In genomic region chrX:8924778-8925177, dm6 we compare ENCODE assay signal across 1 fruit fly cellular context.
TF ChIP-seq lines count a peak whose summit lies in the region.

No protein-coding gene starts in this region.

TF ChIP-seq in whole organism, embryonic, 481 proteins besides CTCF, POLR2A, EP300 and RAD21 (continued from another document and continues in another):
- TF ChIP-seq ham (GFP tag; IDR thresholded peaks at IDR 0.05; lab: Robert Waterston, UW) (no peak), yki (optimal IDR thresholded peaks at IDR 0.05; lab: Kevin White, UChicago) (no peak), CG3995 (GFP tag; optimal IDR thresholded peaks at IDR 0.05; lab: Kevin White, UChicago) (no peak), Antp (GFP tag; optimal IDR thresholded peaks at IDR 0.05; lab: Kevin White, UChicago) (peak; percentile 4), sob (GFP tag; IDR thresholded peaks at IDR 0.05; lab: Robert Waterston, UW) (0 out of 2 replicates have a peak, but pooled peaks have one; percentile 13), otp (GFP tag; IDR thresholded peaks at IDR 0.05; lab: Robert Waterston, UW) (no peak), Nf-YC (tag; optimal IDR thresholded peaks at IDR 0.05; lab: Kevin White, UChicago) (peak; percentile 76), Ets65A (GFP tag; lab: Kevin White, UChicago) (peak; percentile 84), tna (GFP tag; IDR thresholded peaks at IDR 0.05; lab: Robert Waterston, UW; ENCODE audit: partially characterized antibody) (no peak), Camta (GFP tag; optimal IDR thresholded peaks at IDR 0.05; lab: Kevin White, UChicago) (no peak), CG10147 (GFP tag; optimal IDR thresholded peaks at IDR 0.05; lab: Kevin White, UChicago) (no peak), CG8388 (GFP tag; optimal IDR thresholded peaks at IDR 0.05; lab: Kevin White, UChicago) (no peak), CG6683 (GFP tag; optimal IDR thresholded peaks at IDR 0.05; lab: Kevin White, UChicago) (no peak), Drgx (GFP tag; IDR thresholded peaks at IDR 0.05; lab: Robert Waterston, UW) (no peak), Atf6 (GFP tag; IDR thresholded peaks at IDR 0.05; lab: Robert Waterston, UW) (0 out of 2 replicates have a peak, but pooled peaks have one; percentile 16), CG30020 (tag; optimal IDR thresholded peaks at IDR 0.05; lab: Kevin White, UChicago) (no peak), Six4 (GFP tag; optimal IDR thresholded peaks at IDR 0.05; lab: Kevin White, UChicago) (no peak), lab (GFP tag; optimal IDR thresholded peaks at IDR 0.05; lab: Kevin White, UChicago) (peak; percentile 15), repo (GFP tag; optimal IDR thresholded peaks at IDR 0.05; lab: Kevin White, UChicago) (no peak), CG32767 (GFP tag; IDR thresholded peaks at IDR 0.05; lab: Robert Waterston, UW) (no peak), nmo (GFP tag; optimal IDR thresholded peaks at IDR 0.05; lab: Kevin White, UChicago) (peak; percentile 1), Hand (GFP tag; optimal IDR thresholded peaks at IDR 0.05; lab: Kevin White, UChicago) (peak; percentile 34), CG34376 (GFP tag; optimal IDR thresholded peaks at IDR 0.05; lab: Kevin White, UChicago) (no peak), CG6689 (GFP tag; IDR thresholded peaks at IDR 0.05; lab: Robert Waterston, UW) (no peak), cato (GFP tag; optimal IDR thresholded peaks at IDR 0.05; lab: Kevin White, UChicago; ENCODE audit: borderline replicate concordance) (no peak), Hmr (GFP tag; optimal IDR thresholded peaks at IDR 0.05; lab: Kevin White, UChicago) (no peak), Jarid2 (GFP tag; optimal IDR thresholded peaks at IDR 0.05; lab: Kevin White, UChicago) (peak; percentile 13), HmgD (GFP tag; optimal IDR thresholded peaks at IDR 0.05; lab: Kevin White, UChicago) (peak; percentile 23), nom (GFP tag; optimal IDR thresholded peaks at IDR 0.05; lab: Kevin White, UChicago) (no peak), CG2120 (GFP tag; optimal IDR thresholded peaks at IDR 0.05; lab: Kevin White, UChicago) (no peak), CG8478 (optimal IDR thresholded peaks at IDR 0.05; lab: Kevin White, UChicago) (peak; percentile 89), CG17802 (tag; optimal IDR thresholded peaks at IDR 0.05; lab: Kevin White, UChicago) (no peak), CG3847 (GFP tag; IDR thresholded peaks at IDR 0.05; lab: Robert Waterston, UW) (no peak), Deaf1 (tag; optimal IDR thresholded peaks at IDR 0.05; lab: Kevin White, UChicago) (peak; percentile 100), CG14014 (GFP tag; IDR thresholded peaks at IDR 0.05; lab: Robert Waterston, UW) (no peak), Dek (tag; optimal IDR thresholded peaks at IDR 0.05; lab: Kevin White, UChicago) (no peak), CG2202 (tag; optimal IDR thresholded peaks at IDR 0.05; lab: Kevin White, UChicago) (no peak), chm (GFP tag; IDR thresholded peaks at IDR 0.05; lab: Robert Waterston, UW) (no peak), CG10979 (tag; optimal IDR thresholded peaks at IDR 0.05; lab: Kevin White, UChicago) (no peak), kay (GFP tag; optimal IDR thresholded peaks at IDR 0.05; lab: Kevin White, UChicago) (no peak), CG15514 (GFP tag; optimal IDR thresholded peaks at IDR 0.05; lab: Kevin White, UChicago) (peak; percentile 23), D (optimal IDR thresholded peaks at IDR 0.05; lab: Kevin White, UChicago) (no peak), D (GFP tag; optimal IDR thresholded peaks at IDR 0.05; lab: Kevin White, UChicago) (no peak), dmrt11E (tag; optimal IDR thresholded peaks at IDR 0.05; lab: Kevin White, UChicago) (no peak), slou (GFP tag; optimal IDR thresholded peaks at IDR 0.05; lab: Kevin White, UChicago) (no peak), CG5245 (GFP tag; optimal IDR thresholded peaks at IDR 0.05; lab: Kevin White, UChicago) (no peak), CG6654 (GFP tag; optimal IDR thresholded peaks at IDR 0.05; lab: Kevin White, UChicago) (no peak), CG13123 (GFP tag; optimal IDR thresholded peaks at IDR 0.05; lab: Kevin White, UChicago) (no peak), disco-r (GFP tag; optimal IDR thresholded peaks at IDR 0.05; lab: Kevin White, UChicago) (no peak), Side (GFP tag; optimal IDR thresholded peaks at IDR 0.05; lab: Kevin White, UChicago) (no peak), Adf1 (GFP tag; IDR thresholded peaks at IDR 0.05; lab: Robert Waterston, UW) (0 out of 2 replicates have a peak, but pooled peaks have one; percentile 27), pan (optimal IDR thresholded peaks at IDR 0.05; lab: Kevin White, UChicago) (no peak), pan (GFP tag; optimal IDR thresholded peaks at IDR 0.05 in 1 of 2, IDR thresholded peaks at IDR 0.05 in 1 of 2) (no peak), aop (GFP tag; IDR thresholded peaks at IDR 0.05; lab: Robert Waterston, UW) (0 out of 2 replicates have a peak, but pooled peaks have one; percentile 28), HHEX (GFP tag; optimal IDR thresholded peaks at IDR 0.05; lab: Kevin White, UChicago) (no peak), CG8089 (GFP tag; optimal IDR thresholded peaks at IDR 0.05; lab: Kevin White, UChicago) (no peak), z (GFP tag; IDR thresholded peaks at IDR 0.05; lab: Robert Waterston, UW) (no peak), E2f2 (GFP tag; IDR thresholded peaks at IDR 0.05; lab: Robert Waterston, UW) (no peak), p53 (GFP tag; optimal IDR thresholded peaks at IDR 0.05; lab: Kevin White, UChicago) (no peak), ato (GFP tag; IDR thresholded peaks at IDR 0.05; lab: Robert Waterston, UW; ENCODE audit: partially characterized antibody) (no peak), CG7839 (tag; optimal IDR thresholded peaks at IDR 0.05; lab: Kevin White, UChicago) (no peak), Taf1 (GFP tag; IDR thresholded peaks at IDR 0.05; lab: Robert Waterston, UW) (0 out of 2 replicates have a peak, but pooled peaks have one; percentile 6), CG2889 (GFP tag; IDR thresholded peaks at IDR 0.05; lab: Robert Waterston, UW) (no peak), HLH3B (GFP tag; IDR thresholded peaks at IDR 0.05; lab: Robert Waterston, UW) (no peak), CG17186 (GFP tag; optimal IDR thresholded peaks at IDR 0.05; lab: Kevin White, UChicago) (no peak), CG11560 (tag; IDR thresholded peaks at IDR 0.05; lab: Robert Waterston, UW) (no peak), CG30431 (GFP tag; optimal IDR thresholded peaks at IDR 0.05; lab: Kevin White, UChicago) (no peak), croc (GFP tag; conservative IDR thresholded peaks at IDR 0.05; lab: Robert Waterston, UW) (no peak), sd (tag; optimal IDR thresholded peaks at IDR 0.05; lab: Kevin White, UChicago) (no peak), zfh1 (GFP tag; IDR thresholded peaks at IDR 0.05; lab: Robert Waterston, UW) (no peak), al (GFP tag; IDR thresholded peaks at IDR 0.05; lab: Robert Waterston, UW) (no peak), CG17328 (GFP tag; IDR thresholded peaks at IDR 0.05; lab: Robert Waterston, UW) (no peak), Lpt (GFP tag; optimal IDR thresholded peaks at IDR 0.05; lab: Kevin White, UChicago) (no peak), CG5180 (GFP tag; optimal IDR thresholded peaks at IDR 0.05; lab: Kevin White, UChicago) (no peak), klu (GFP tag; IDR thresholded peaks at IDR 0.05; lab: Robert Waterston, UW) (no peak), CG11398 (GFP tag; optimal IDR thresholded peaks at IDR 0.05; lab: Kevin White, UChicago) (no peak), sc (optimal IDR thresholded peaks at IDR 0.05; lab: Kevin White, UChicago) (no peak), sc (GFP tag; optimal IDR thresholded peaks at IDR 0.05; lab: Kevin White, UChicago) (no peak), Sin3A (optimal IDR thresholded peaks at IDR 0.05; lab: Kevin White, UChicago) (no peak), bigmax (GFP tag; optimal IDR thresholded peaks at IDR 0.05; lab: Kevin White, UChicago) (no peak), mld (GFP tag; IDR thresholded peaks at IDR 0.05; lab: Robert Waterston, UW; ENCODE audit: partially characterized antibody) (no peak), tll (GFP tag; optimal IDR thresholded peaks at IDR 0.05; lab: Kevin White, UChicago) (peak in 1 of 2 experiments; percentile 12), Oaz (GFP tag; IDR thresholded peaks at IDR 0.05; lab: Robert Waterston, UW) (no peak), row (GFP tag; IDR thresholded peaks at IDR 0.05; lab: Robert Waterston, UW) (no peak), kah (GFP tag; optimal IDR thresholded peaks at IDR 0.05; lab: Kevin White, UChicago) (peak; percentile 92), CG12071 (GFP tag; optimal IDR thresholded peaks at IDR 0.05; lab: Kevin White, UChicago) (no peak), Rx (GFP tag; IDR thresholded peaks at IDR 0.05; lab: Robert Waterston, UW) (no peak), CG14050 (GFP tag; IDR thresholded peaks at IDR 0.05; lab: Robert Waterston, UW) (no peak), CG32532 (GFP tag; IDR thresholded peaks at IDR 0.05; lab: Robert Waterston, UW) (no peak), scrt (GFP tag; optimal IDR thresholded peaks at IDR 0.05; lab: Kevin White, UChicago) (peak; percentile 98), YL-1 (GFP tag; optimal IDR thresholded peaks at IDR 0.05; lab: Kevin White, UChicago) (no peak), NC2α (GFP tag; optimal IDR thresholded peaks at IDR 0.05; lab: Kevin White, UChicago) (peak; percentile 14), fd96Cb (tag; optimal IDR thresholded peaks at IDR 0.05; lab: Kevin White, UChicago) (no peak), fu2 (GFP tag; optimal IDR thresholded peaks at IDR 0.05; lab: Kevin White, UChicago) (no peak), CG7928 (GFP tag; optimal IDR thresholded peaks at IDR 0.05; lab: Kevin White, UChicago) (no peak), gsb (GFP tag; IDR thresholded peaks at IDR 0.05; lab: Robert Waterston, UW) (no peak), CHES-1-like (GFP tag; optimal IDR thresholded peaks at IDR 0.05; lab: Kevin White, UChicago) (no peak), Usf (GFP tag; optimal IDR thresholded peaks at IDR 0.05; lab: Kevin White, UChicago) (no peak), Hsf (GFP tag; optimal IDR thresholded peaks at IDR 0.05; lab: Kevin White, UChicago) (no peak), Abd-B (GFP tag; optimal IDR thresholded peaks at IDR 0.05; lab: Kevin White, UChicago) (no peak), Fer2 (tag; optimal IDR thresholded peaks at IDR 0.05; lab: Kevin White, UChicago) (no peak), CG12155 (GFP tag; optimal IDR thresholded peaks at IDR 0.05; lab: Kevin White, UChicago) (peak; percentile 11), Fer1 (GFP tag; optimal IDR thresholded peaks at IDR 0.05; lab: Kevin White, UChicago) (peak; percentile 14), H2.0 (GFP tag; IDR thresholded peaks at IDR 0.05; lab: Robert Waterston, UW) (no peak), chn (GFP tag; optimal IDR thresholded peaks at IDR 0.05; lab: Kevin White, UChicago) (no peak), CG3838 (GFP tag; optimal IDR thresholded peaks at IDR 0.05; lab: Kevin White, UChicago) (no peak), CG18764 (GFP tag; optimal IDR thresholded peaks at IDR 0.05; lab: Kevin White, UChicago) (no peak), jing (GFP tag; optimal IDR thresholded peaks at IDR 0.05; lab: Kevin White, UChicago) (no peak), CG18599 (GFP tag; optimal IDR thresholded peaks at IDR 0.05; lab: Kevin White, UChicago) (no peak), chinmo (GFP tag; IDR thresholded peaks at IDR 0.05; lab: Robert Waterston, UW; ENCODE audit: partially characterized antibody) (0 out of 4 replicates have a peak, but pooled peaks have one; percentile 13), CG7745 (tag; optimal IDR thresholded peaks at IDR 0.05; lab: Kevin White, UChicago) (no peak), CG34422 (GFP tag; IDR thresholded peaks at IDR 0.05; lab: Robert Waterston, UW) (peak; percentile 45; the same call in 1 of the 3 replicates), wor (GFP tag; IDR thresholded peaks at IDR 0.05; lab: Robert Waterston, UW) (no peak), sqz (GFP tag; optimal IDR thresholded peaks at IDR 0.05; lab: Kevin White, UChicago) (no peak), Kr (GFP tag; optimal IDR thresholded peaks at IDR 0.05; lab: Kevin White, UChicago) (no peak), crol (GFP tag; IDR thresholded peaks at IDR 0.05; lab: Robert Waterston, UW) (peak; percentile 90), vnd (GFP tag; IDR thresholded peaks at IDR 0.05; lab: Robert Waterston, UW; ENCODE audit: partially characterized antibody) (no peak), lbe (GFP tag; optimal IDR thresholded peaks at IDR 0.05; lab: Kevin White, UChicago) (no peak), CG1603 (tag; optimal IDR thresholded peaks at IDR 0.05; lab: Kevin White, UChicago) (no peak), CG10321 (GFP tag; IDR thresholded peaks at IDR 0.05; lab: Robert Waterston, UW) (peak; percentile 75), odd (GFP tag; optimal IDR thresholded peaks at IDR 0.05; lab: Kevin White, UChicago) (no peak), sna (GFP tag; IDR thresholded peaks at IDR 0.05; lab: Robert Waterston, UW; ENCODE audit: partially characterized antibody) (no peak), B-H2 (GFP tag; optimal IDR thresholded peaks at IDR 0.05; lab: Kevin White, UChicago) (no peak), Tbp (GFP tag; optimal IDR thresholded peaks at IDR 0.05; lab: Kevin White, UChicago) (no peak), CG10274 (GFP tag; optimal IDR thresholded peaks at IDR 0.05; lab: Kevin White, UChicago) (no peak), CG15601 (tag; optimal IDR thresholded peaks at IDR 0.05; lab: Kevin White, UChicago) (no peak), CG11695 (GFP tag; IDR thresholded peaks at IDR 0.05; lab: Robert Waterston, UW) (0 out of 3 replicates have a peak, but pooled peaks have one; percentile 18), run (tag; optimal IDR thresholded peaks at IDR 0.05; lab: Kevin White, UChicago) (no peak), Poxn (GFP tag; IDR thresholded peaks at IDR 0.05; lab: Robert Waterston, UW) (no peak), Gug (GFP tag; IDR thresholded peaks at IDR 0.05; lab: Robert Waterston, UW) (no peak), CG10543 (GFP tag; optimal IDR thresholded peaks at IDR 0.05; lab: Kevin White, UChicago) (peak; percentile 11), so (GFP tag; IDR thresholded peaks at IDR 0.05; lab: Robert Waterston, UW) (peak; percentile 53; the same call in 1 of the 3 replicates), CG10462 (GFP tag; optimal IDR thresholded peaks at IDR 0.05; lab: Kevin White, UChicago) (no peak), CG6175 (GFP tag; IDR thresholded peaks at IDR 0.05; lab: Robert Waterston, UW) (no peak), CG15269 (tag; optimal IDR thresholded peaks at IDR 0.05; lab: Kevin White, UChicago) (no peak), da (GFP tag; optimal IDR thresholded peaks at IDR 0.05; lab: Kevin White, UChicago) (peak; percentile 22), exex (tag; optimal IDR thresholded peaks at IDR 0.05; lab: Kevin White, UChicago) (no peak), CG6813 (GFP tag; optimal IDR thresholded peaks at IDR 0.05; lab: Kevin White, UChicago) (no peak)
